Fruit fly (Drosophila melanogaster) whole organism, embryonic: ENCODE data around the gene CG43136.

ENCODE experiments used
- Abd-B ChIP-seq: fragments of 200-800 bp; sonication (Bioruptor generic); optimal IDR thresholded peaks from 2 replicates; lab custom pipeline; 2018; ENCODE audit warnings: missing biosample characterization, mild to moderate bottlenecking, missing genetic modification characterization, moderate library complexity
- Antp ChIP-seq: fragments of 200-800 bp; sonication (Bioruptor generic); optimal IDR thresholded peaks from 3 replicates; lab custom pipeline; 2016; ENCODE audit warnings: missing biosample characterization, missing genetic modification characterization
- Atf-2 ChIP-seq: fragments of 200-800 bp; sonication (Bioruptor generic); optimal IDR thresholded peaks from 2 replicates; lab custom pipeline; 2016; ENCODE audit warnings: missing biosample characterization, missing genetic modification characterization
- Blimp-1 ChIP-seq: fragments of 200-800 bp; sonication (Bioruptor generic); optimal IDR thresholded peaks from 3 replicates; lab custom pipeline; 2018; ENCODE audit warnings: missing biosample characterization, missing genetic modification characterization, mild to moderate bottlenecking, moderate library complexity, missing genetic modification reagents
- BtbVII ChIP-seq: fragments of 200-800 bp; sonication (Bioruptor generic); optimal IDR thresholded peaks from 3 replicates; lab custom pipeline; 2017; ENCODE audit warnings: missing biosample characterization, mild to moderate bottlenecking, missing genetic modification characterization
- CG10462 ChIP-seq: fragments of 200-800 bp; sonication (Bioruptor generic); optimal IDR thresholded peaks from 2 replicates; lab custom pipeline; 2016; ENCODE audit warnings: missing biosample characterization, missing genetic modification characterization
- CG11456 ChIP-seq: fragments of 200-800 bp; sonication (Bioruptor generic); IDR thresholded peaks from 3 replicates; pipeline ENCODE4 v1.3.6; 2022; ENCODE audit warnings: missing biosample characterization, missing genetic modification characterization
- CG11504 ChIP-seq: fragments of 200-800 bp; sonication (Bioruptor generic); optimal IDR thresholded peaks from 3 replicates; lab custom pipeline; 2019; ENCODE audit warnings: missing biosample characterization, mild to moderate bottlenecking, missing genetic modification characterization, moderate library complexity
- CG12104 ChIP-seq: fragments of 200-800 bp; sonication (Bioruptor generic); optimal IDR thresholded peaks from 3 replicates; lab custom pipeline; 2016; ENCODE audit warnings: missing biosample characterization, missing genetic modification characterization
- CG1233 ChIP-seq: fragments of 200-800 bp; sonication (Bioruptor generic); optimal IDR thresholded peaks from 4 replicates; lab custom pipeline; 2018; ENCODE audit warnings: missing biosample characterization, mild to moderate bottlenecking, missing genetic modification characterization
- CG14710 ChIP-seq: fragments of 200-800 bp; sonication (Bioruptor generic); optimal IDR thresholded peaks from 3 replicates; lab custom pipeline; 2019; ENCODE audit warnings: missing biosample characterization, mild to moderate bottlenecking, missing genetic modification characterization, moderate library complexity
- CG16815 ChIP-seq: fragments of 200-800 bp; sonication (Bioruptor generic); optimal IDR thresholded peaks from 3 replicates; lab custom pipeline; 2017; ENCODE audit warnings: missing biosample characterization, mild to moderate bottlenecking, missing genetic modification characterization
- CG17802 ChIP-seq: fragments of 200-800 bp; sonication (Bioruptor generic); optimal IDR thresholded peaks from 2 replicates; lab custom pipeline; 2018; ENCODE audit warnings: missing biosample characterization, mild to moderate bottlenecking, missing genetic modification characterization, moderate library complexity
- CG1832 ChIP-seq: fragments of 200-800 bp; sonication (Bioruptor generic); optimal IDR thresholded peaks from 2 replicates; lab custom pipeline; 2017; ENCODE audit warnings: missing biosample characterization, mild to moderate bottlenecking, missing genetic modification characterization, inconsistent platforms
- CG2712 ChIP-seq: fragments of 200-800 bp; optimal IDR thresholded peaks from 3 replicates; lab custom pipeline; 2019; ENCODE audit warnings: missing biosample characterization, mild to moderate bottlenecking, missing genetic modification characterization, moderate library complexity
- CG31441 ChIP-seq: fragments of 200-800 bp; sonication (Bioruptor generic); IDR thresholded peaks from 2 replicates; pipeline ENCODE4 v1.3.6; 2022; ENCODE audit warnings: missing biosample characterization, missing genetic modification characterization
- CG32772 ChIP-seq: fragments of 200-800 bp; sonication (Bioruptor generic); IDR thresholded peaks from 2 replicates; pipeline ENCODE4 v1.3.6; 2022; ENCODE audit warnings: missing biosample characterization, missing genetic modification characterization
- CG6254 ChIP-seq: fragments of 200-800 bp; sonication (Bioruptor generic); optimal IDR thresholded peaks from 3 replicates; lab custom pipeline; 2017; ENCODE audit warnings: mild to moderate bottlenecking, missing biosample characterization, missing genetic modification reagents, missing genetic modification characterization
- CG7839 ChIP-seq: fragments of 200-800 bp; sonication (Bioruptor generic); optimal IDR thresholded peaks from 3 replicates; lab custom pipeline; 2018; ENCODE audit warnings: missing biosample characterization, mild to moderate bottlenecking, missing genetic modification characterization, moderate library complexity
- CG9215 ChIP-seq: fragments of 200-800 bp; sonication (Bioruptor generic); IDR thresholded peaks from 2 replicates; pipeline ENCODE4 v1.3.6; 2022; ENCODE audit warnings: missing biosample characterization, missing genetic modification characterization
- CG9797 ChIP-seq: fragments of 200-800 bp; sonication (Bioruptor generic); optimal IDR thresholded peaks from 3 replicates; lab custom pipeline; 2018; ENCODE audit warnings: missing biosample characterization, mild to moderate bottlenecking, missing genetic modification characterization
- Camta ChIP-seq: fragments of 200-800 bp; sonication (Bioruptor generic); optimal IDR thresholded peaks from 2 replicates; lab custom pipeline; 2016; ENCODE audit warnings: missing biosample characterization, missing genetic modification characterization
- CoRest ChIP-seq: fragments of 200-800 bp; sonication (Bioruptor generic); optimal IDR thresholded peaks from 3 replicates; lab custom pipeline; 2018; ENCODE audit warnings: missing biosample characterization, mild to moderate bottlenecking, missing genetic modification characterization, moderate library complexity
- CrebB ChIP-seq: fragments of 200-800 bp; sonication (Bioruptor generic); optimal IDR thresholded peaks from 3 replicates; lab custom pipeline; 2018; ENCODE audit warnings: missing biosample characterization, mild to moderate bottlenecking, missing genetic modification characterization
- Dll ChIP-seq: fragments of 200-800 bp; sonication (Bioruptor generic); IDR thresholded peaks from 4 replicates; pipeline ENCODE4 v1.3.6; 2022; ENCODE audit warnings: missing biosample characterization, missing genetic modification characterization; ENCODE audit not compliant: partially characterized antibody
- Fer1 ChIP-seq: fragments of 200-800 bp; sonication (Bioruptor generic); optimal IDR thresholded peaks from 2 replicates; lab custom pipeline; 2017; ENCODE audit warnings: missing biosample characterization, mild to moderate bottlenecking, missing genetic modification characterization
- HLHmδ ChIP-seq: fragments of 200-800 bp; sonication (Bioruptor generic); optimal IDR thresholded peaks from 2 replicates; lab custom pipeline; 2018; ENCODE audit warnings: missing biosample characterization, mild to moderate bottlenecking, missing genetic modification characterization, moderate library complexity
- Hmr ChIP-seq: fragments of 200-800 bp; sonication (Bioruptor generic); optimal IDR thresholded peaks from 3 replicates; lab custom pipeline; 2017; ENCODE audit warnings: mild to moderate bottlenecking, missing biosample characterization, missing genetic modification reagents, missing genetic modification characterization
- NFAT ChIP-seq: fragments of 200-800 bp; sonication (Bioruptor generic); IDR thresholded peaks from 2 replicates; pipeline ENCODE4 v1.3.6; 2022; ENCODE audit warnings: missing biosample characterization, missing genetic modification characterization
- PHDP ChIP-seq: fragments of 200-800 bp; sonication (Bioruptor generic); optimal IDR thresholded peaks from 3 replicates; lab custom pipeline; 2018; ENCODE audit warnings: missing biosample characterization, mild to moderate bottlenecking, missing genetic modification characterization, moderate library complexity
- ara ChIP-seq: fragments of 200-800 bp; sonication (Bioruptor generic); IDR thresholded peaks from 2 replicates; pipeline ENCODE4 v1.3.6; 2022; ENCODE audit warnings: missing biosample characterization, missing genetic modification characterization
- ato ChIP-seq: fragments of 200-800 bp; sonication (Bioruptor generic); IDR thresholded peaks from 2 replicates; pipeline ENCODE4 v1.3.6; 2022; ENCODE audit warnings: missing biosample characterization, missing genetic modification characterization; ENCODE audit not compliant: partially characterized antibody
- dmrt11E ChIP-seq: fragments of 200-800 bp; sonication (Bioruptor generic); optimal IDR thresholded peaks from 3 replicates; lab custom pipeline; 2018; ENCODE audit warnings: missing biosample characterization, mild to moderate bottlenecking, missing genetic modification characterization, moderate library complexity
- ems ChIP-seq: fragments of 200-800 bp; sonication (Bioruptor generic); optimal IDR thresholded peaks from 3 replicates; lab custom pipeline; 2016; ENCODE audit warnings: missing biosample characterization, missing genetic modification characterization
- gce ChIP-seq: fragments of 200-800 bp; sonication (Bioruptor generic); IDR thresholded peaks from 3 replicates; pipeline ENCODE4 v1.3.6; 2022; ENCODE audit warnings: missing biosample characterization, missing genetic modification characterization
- gcm ChIP-seq: fragments of 200-800 bp; sonication (Bioruptor generic); optimal IDR thresholded peaks from 2 replicates; lab custom pipeline; 2019; ENCODE audit warnings: missing biosample characterization, mild to moderate bottlenecking, missing genetic modification characterization, moderate library complexity
- gcm2 ChIP-seq: fragments of 200-800 bp; sonication (Bioruptor generic); optimal IDR thresholded peaks from 2 replicates; lab custom pipeline; 2016; ENCODE audit warnings: missing biosample characterization, missing genetic modification characterization
- gem ChIP-seq: fragments of 200-800 bp; sonication (Bioruptor generic); optimal IDR thresholded peaks from 2 replicates; lab custom pipeline; 2019; ENCODE audit warnings: missing biosample characterization, mild to moderate bottlenecking, missing genetic modification characterization, moderate library complexity
- her ChIP-seq: fragments of 200-800 bp; sonication (Bioruptor generic); optimal IDR thresholded peaks from 2 replicates; lab custom pipeline; 2016; ENCODE audit warnings: missing biosample characterization, missing genetic modification characterization
- nerfin-2 ChIP-seq: fragments of 200-800 bp; sonication (Bioruptor generic); IDR thresholded peaks from 2 replicates; pipeline ENCODE4 v1.3.6; 2022; ENCODE audit warnings: missing biosample characterization, missing genetic modification characterization; ENCODE audit not compliant: partially characterized antibody
- pb ChIP-seq: fragments of 200-800 bp; sonication (Bioruptor generic); optimal IDR thresholded peaks from 3 replicates; lab custom pipeline; 2016; ENCODE audit warnings: missing biosample characterization, missing genetic modification characterization
- ranshi ChIP-seq: fragments of 200-800 bp; sonication (Bioruptor generic); IDR thresholded peaks from 2 replicates; pipeline ENCODE4 v1.3.6; 2022; ENCODE audit warnings: missing biosample characterization, missing genetic modification characterization
- slbo ChIP-seq: fragments of 200-800 bp; sonication (Bioruptor generic); IDR thresholded peaks from 2 replicates; pipeline ENCODE4 v1.3.6; 2022; ENCODE audit warnings: missing biosample characterization, missing genetic modification characterization
- tna ChIP-seq: fragments of 200-800 bp; sonication (Bioruptor generic); IDR thresholded peaks from 2 replicates; pipeline ENCODE4 v1.3.6; 2022; ENCODE audit warnings: missing biosample characterization, missing genetic modification characterization; ENCODE audit not compliant: partially characterized antibody
- ttk ChIP-seq: fragments of 200-800 bp; sonication (Bioruptor generic); IDR thresholded peaks from 2 replicates; pipeline ENCODE4 v2.1.2; 2022; ENCODE audit warnings: missing biosample characterization, missing genetic modification characterization
- tup ChIP-seq: fragments of 200-800 bp; sonication (Bioruptor generic); optimal IDR thresholded peaks from 2 replicates; lab custom pipeline; 2016; ENCODE audit warnings: missing biosample characterization, mild to moderate bottlenecking, missing genetic modification characterization, moderate library complexity
- unpg ChIP-seq: fragments of 200-800 bp; sonication (Bioruptor generic); optimal IDR thresholded peaks from 3 replicates; lab custom pipeline; 2018; ENCODE audit warnings: missing biosample characterization, mild to moderate bottlenecking, missing genetic modification characterization, moderate library complexity
- vfl ChIP-seq: fragments of 200-800 bp; sonication (Bioruptor generic); optimal IDR thresholded peaks from 2 replicates; lab custom pipeline; 2016; ENCODE audit warnings: missing biosample characterization, missing genetic modification characterization
- wdn ChIP-seq: fragments of 200-800 bp; sonication (Bioruptor generic); IDR thresholded peaks from 2 replicates; pipeline ENCODE4 v1.3.6; 2022; ENCODE audit warnings: missing biosample characterization, missing genetic modification characterization
- yki ChIP-seq: fragments of >200 bp; optimal IDR thresholded peaks from 3 replicates; lab custom pipeline; 2018
- zen ChIP-seq: fragments of 200-800 bp; sonication (Bioruptor generic); optimal IDR thresholded peaks from 3 replicates; lab custom pipeline; 2018; ENCODE audit warnings: missing biosample characterization, mild to moderate bottlenecking, missing genetic modification characterization, moderate library complexity

CG43136 gene

DNA sequence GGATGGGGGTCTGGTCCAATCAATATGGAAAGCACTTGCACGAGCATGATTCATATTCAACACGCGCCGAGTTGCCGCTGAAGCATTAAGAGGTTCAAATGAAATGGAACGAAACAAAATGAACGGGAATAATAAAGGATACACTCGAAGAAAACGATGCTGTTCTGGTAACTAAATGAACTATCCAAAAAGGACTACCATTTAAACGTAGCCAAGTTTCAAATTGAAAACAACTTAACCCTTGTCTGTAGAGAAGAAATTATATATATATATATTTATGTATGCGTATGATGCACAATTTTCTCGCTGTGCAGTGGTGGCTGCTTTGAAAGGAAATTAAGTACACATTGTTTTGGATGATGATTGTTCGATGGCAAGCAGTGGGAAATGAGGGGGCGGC is 884 bp upstream of the CG43136 start (continued):
- TF ChIP-seq CG1832 (GFP tag; lab: Kevin White, UChicago) (no peak), CG9797 (no peak), Blimp-1 (GFP tag; lab: Kevin White, UChicago) (peak; percentile 12), slbo (GFP tag; lab: Robert Waterston, UW) (peak; percentile 38; the same call in 1 of the 2 replicates), CG17802 (tag; lab: Kevin White, UChicago) (no peak), NFAT (GFP tag; lab: Robert Waterston, UW) (no peak), Abd-B (GFP tag; lab: Kevin White, UChicago) (no peak), vfl (no peak), Atf-2 (GFP tag; lab: Kevin White, UChicago) (no peak), unpg (peak; percentile 10), CG16815 (no peak), pb (GFP tag; lab: Kevin White, UChicago) (no peak), ems (GFP tag; lab: Kevin White, UChicago) (no peak), Camta (GFP tag; lab: Kevin White, UChicago) (no peak), PHDP (tag; lab: Kevin White, UChicago) (no peak), CG2712 (tag; lab: Kevin White, UChicago) (peak; percentile 30), ato (GFP tag; lab: Robert Waterston, UW) (no peak), CG1233 (GFP tag; lab: Kevin White, UChicago) (no peak), CrebB (tag; lab: Kevin White, UChicago) (no peak), gcm2 (GFP tag; lab: Kevin White, UChicago) (no peak), her (GFP tag; lab: Kevin White, UChicago) (no peak), HLHmδ (GFP tag; lab: Kevin White, UChicago) (no peak), ttk (no peak), gce (no peak), ara (no peak), CG31441 (GFP tag; lab: Robert Waterston, UW) (0 out of 2 replicates have a peak, but pooled peaks have one; percentile 27), CG10462 (GFP tag; lab: Kevin White, UChicago) (no peak), Dll (GFP tag; lab: Robert Waterston, UW) (no peak), CoRest (tag; lab: Kevin White, UChicago) (no peak), CG11456 (GFP tag; lab: Robert Waterston, UW) (no peak), gem (tag; lab: Kevin White, UChicago) (peak; percentile 45), tna (GFP tag; lab: Robert Waterston, UW) (no peak), CG32772 (GFP tag; lab: Robert Waterston, UW) (no peak), ranshi (GFP tag; lab: Robert Waterston, UW) (no peak), Hmr (GFP tag; lab: Kevin White, UChicago) (no peak), gcm (GFP tag; lab: Kevin White, UChicago) (no peak), Antp (GFP tag; lab: Kevin White, UChicago) (no peak), CG7839 (peak; percentile 60), nerfin-2 (GFP tag; lab: Robert Waterston, UW) (no peak), CG12104 (no peak), zen (tag; lab: Kevin White, UChicago) (peak; percentile 18), yki (lab: Kevin White, UChicago) (no peak), Fer1 (GFP tag; lab: Kevin White, UChicago) (peak; percentile 29), CG14710 (peak; percentile 2), CG11504 (tag; lab: Kevin White, UChicago) (peak; percentile 49), CG6254 (no peak), dmrt11E (tag; lab: Kevin White, UChicago) (no peak), CG9215 (GFP tag; lab: Robert Waterston, UW) (no peak), wdn (no peak), tup (GFP tag; lab: Kevin White, UChicago) (no peak), BtbVII (GFP tag; lab: Kevin White, UChicago) (no peak)
